Fruit fly (Drosophila melanogaster): ENCODE results near the gene Cdc7.
A peak's percentile ranks its signal among the peaks of the same experiment; 100 is the strongest.

The Cdc7 gene

dm6 chrX:6641602-6642001 is 12.7 kb upstream of the Cdc7 start:
- TF ChIP-seq ey (GFP tag; optimal IDR thresholded peaks at IDR 0.05) = peak; percentile 39
- peak in 1 of 2 experiments; percentile 56 for TF ChIP-seq foxo (GFP tag; optimal IDR thresholded peaks at IDR 0.05)
- TF ChIP-seq pan (optimal IDR thresholded peaks at IDR 0.05) = no peak
- TF ChIP-seq CG9705 (GFP tag; optimal IDR thresholded peaks at IDR 0.05) = no peak
- no peak for TF ChIP-seq woc (GFP tag; optimal IDR thresholded peaks at IDR 0.05)
- TF ChIP-seq lola (GFP tag; optimal IDR thresholded peaks at IDR 0.05) = no peak
- no peak for TF ChIP-seq Myc (optimal IDR thresholded peaks at IDR 0.05)
- no peak for TF ChIP-seq brk (GFP tag; optimal IDR thresholded peaks at IDR 0.05)
- TF ChIP-seq fru (GFP tag; optimal IDR thresholded peaks at IDR 0.05) = peak; percentile 38
- no peak for TF ChIP-seq br (GFP tag; optimal IDR thresholded peaks at IDR 0.05)
- no peak for TF ChIP-seq Dif (GFP tag; optimal IDR thresholded peaks at IDR 0.05; ENCODE audit: partially characterized antibody)
- TF ChIP-seq CrebA (GFP tag; optimal IDR thresholded peaks at IDR 0.05; ENCODE audit: borderline replicate concordance) = no peak
- TF ChIP-seq dmrt93B (GFP tag; optimal IDR thresholded peaks at IDR 0.05) = no peak
- TF ChIP-seq GATAd (GFP tag; optimal IDR thresholded peaks at IDR 0.05) = no peak
- peak; percentile 7 for TF ChIP-seq h (GFP tag; optimal IDR thresholded peaks at IDR 0.05)
- TF ChIP-seq Hr78 (GFP tag; optimal IDR thresholded peaks at IDR 0.05) = no peak

- TF ChIP-seq dsf (GFP tag; optimal IDR thresholded peaks at IDR 0.05; ENCODE audit: borderline replicate concordance) = no peak
- peak in 1 of 2 experiments; percentile 52 for TF ChIP-seq foxo (GFP tag; optimal IDR thresholded peaks at IDR 0.05)
- no peak for TF ChIP-seq Jra (GFP tag; optimal IDR thresholded peaks at IDR 0.05)
- no peak for TF ChIP-seq Dfd (GFP tag; optimal IDR thresholded peaks at IDR 0.05)
- TF ChIP-seq tai (GFP tag; optimal IDR thresholded peaks at IDR 0.05) = no peak
- TF ChIP-seq Mio (GFP tag; optimal IDR thresholded peaks at IDR 0.05) = no peak
- peak; percentile 44 for TF ChIP-seq br (GFP tag; optimal IDR thresholded peaks at IDR 0.05)
- TF ChIP-seq HLH106 (tag; optimal IDR thresholded peaks at IDR 0.05) = peak; percentile 65
- TF ChIP-seq dl (GFP tag; optimal IDR thresholded peaks at IDR 0.05; ENCODE audit: insufficient read depth in 1 of 2, partially characterized antibody in 2 of 2) = no peak
- no peak for TF ChIP-seq CrebA (GFP tag; optimal IDR thresholded peaks at IDR 0.05; ENCODE audit: borderline replicate concordance)
- no peak for TF ChIP-seq brk (GFP tag; optimal IDR thresholded peaks at IDR 0.05)
- TF ChIP-seq CG9705 (GFP tag; optimal IDR thresholded peaks at IDR 0.05) = no peak
- TF ChIP-seq Dif (GFP tag; optimal IDR thresholded peaks at IDR 0.05; ENCODE audit: partially characterized antibody) = no peak
- no peak for TF ChIP-seq Hnf4 (GFP tag; optimal IDR thresholded peaks at IDR 0.05)
- TF ChIP-seq psq (GFP tag; optimal IDR thresholded peaks at IDR 0.05) = peak; percentile 37
- peak; percentile 69 for TF ChIP-seq fru (GFP tag; optimal IDR thresholded peaks at IDR 0.05)
- TF ChIP-seq Hr83 (GFP tag; optimal IDR thresholded peaks at IDR 0.05; ENCODE audit: poor library complexity, severe bottlenecking) = no peak
- no peak for TF ChIP-seq jim (GFP tag; optimal IDR thresholded peaks at IDR 0.05)
- no peak for TF ChIP-seq Hr78 (GFP tag; optimal IDR thresholded peaks at IDR 0.05)
- peak; percentile 52 for TF ChIP-seq OdsH (GFP tag; optimal IDR thresholded peaks at IDR 0.05)
- TF ChIP-seq Myc (optimal IDR thresholded peaks at IDR 0.05) = no peak
- TF ChIP-seq Rel (GFP tag; optimal IDR thresholded peaks at IDR 0.05) = no peak
- TF ChIP-seq Rel (tag; optimal IDR thresholded peaks at IDR 0.05) = no peak
- no peak for TF ChIP-seq lola (GFP tag; optimal IDR thresholded peaks at IDR 0.05)
- TF ChIP-seq usp (GFP tag; optimal IDR thresholded peaks at IDR 0.05) = no peak
- peak; percentile 54 for TF ChIP-seq h (GFP tag; optimal IDR thresholded peaks at IDR 0.05)
- TF ChIP-seq sage (GFP tag; optimal IDR thresholded peaks at IDR 0.05) = no peak
- TF ChIP-seq dmrt93B (GFP tag; optimal IDR thresholded peaks at IDR 0.05) = no peak
- TF ChIP-seq CG32264 (GFP tag; optimal IDR thresholded peaks at IDR 0.05) = no peak
- peak; percentile 61 for TF ChIP-seq ey (GFP tag; optimal IDR thresholded peaks at IDR 0.05)
- TF ChIP-seq rgr (GFP tag; optimal IDR thresholded peaks at IDR 0.05) = peak; percentile 63
- TF ChIP-seq Sp1 (GFP tag; optimal IDR thresholded peaks at IDR 0.05) = peak; percentile 61
- TF ChIP-seq GATAd (GFP tag; optimal IDR thresholded peaks at IDR 0.05) = no peak
- no peak for TF ChIP-seq pan (optimal IDR thresholded peaks at IDR 0.05)
- no peak for TF ChIP-seq Abd-B (GFP tag; optimal IDR thresholded peaks at IDR 0.05)
- no peak for TF ChIP-seq sv (GFP tag; optimal IDR thresholded peaks at IDR 0.05)
- TF ChIP-seq Vsx2 (GFP tag; optimal IDR thresholded peaks at IDR 0.05; ENCODE audit: partially characterized antibody) = no peak
- peak; percentile 59 for TF ChIP-seq woc (GFP tag; optimal IDR thresholded peaks at IDR 0.05)
Measured at dm6 chrX:6642593-6643257, 11.6 kb upstream of the Cdc7 start.

Measured in whole organism, wandering third instar larva.